Fruit fly (Drosophila melanogaster): ENCODE measurements around the gene CG8173.

Gene CG8173

DNA sequence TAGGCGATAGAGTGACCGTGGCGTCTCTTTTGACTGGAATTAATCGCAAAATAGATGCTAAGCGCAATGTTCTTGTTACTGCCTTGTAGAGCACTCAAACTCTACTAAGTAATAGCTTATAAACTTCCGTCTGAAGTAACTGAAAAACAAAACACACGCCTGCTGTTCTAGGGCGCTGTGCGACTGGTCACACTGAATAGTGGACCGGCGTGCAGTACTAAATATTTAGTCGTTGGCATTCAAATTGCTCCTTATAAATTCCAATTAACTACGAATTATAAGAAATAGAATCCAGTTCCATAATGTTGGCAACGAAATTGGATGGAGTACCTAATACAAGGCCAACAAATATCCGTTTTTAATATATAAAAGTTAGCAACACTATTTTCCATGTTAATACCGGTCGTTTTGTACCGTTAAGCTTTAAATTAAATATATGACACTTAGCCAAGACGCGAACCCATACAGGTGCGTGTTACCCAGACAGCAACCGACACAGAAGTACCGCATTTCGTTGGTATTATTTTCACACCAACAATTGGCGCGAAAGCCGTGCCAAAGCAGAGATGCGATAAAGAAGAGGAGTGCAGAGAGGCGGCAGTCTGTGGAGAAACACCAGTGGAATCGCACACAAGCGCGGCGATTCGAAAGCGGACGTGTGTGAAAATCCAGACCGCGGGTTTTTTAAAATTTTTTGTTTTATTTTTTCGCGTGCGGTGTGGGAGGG lies at the start of gene CG8173, which contains the start of gene raskol:
TSS of gene CG8173 (minus strand) at position 108 of the 727 bp plus-strand sequence.
TSS of gene raskol (plus strand) at position 599 of the 727 bp plus-strand sequence.
- no peak for TF ChIP-seq noc (tag; optimal IDR thresholded peaks at IDR 0.05)

- no peak for TF ChIP-seq noc (tag; optimal IDR thresholded peaks at IDR 0.05)
Observed at dm6 chrX:17756845-17757244, 47.4 kb upstream of the CG8173 start.

DNA sequence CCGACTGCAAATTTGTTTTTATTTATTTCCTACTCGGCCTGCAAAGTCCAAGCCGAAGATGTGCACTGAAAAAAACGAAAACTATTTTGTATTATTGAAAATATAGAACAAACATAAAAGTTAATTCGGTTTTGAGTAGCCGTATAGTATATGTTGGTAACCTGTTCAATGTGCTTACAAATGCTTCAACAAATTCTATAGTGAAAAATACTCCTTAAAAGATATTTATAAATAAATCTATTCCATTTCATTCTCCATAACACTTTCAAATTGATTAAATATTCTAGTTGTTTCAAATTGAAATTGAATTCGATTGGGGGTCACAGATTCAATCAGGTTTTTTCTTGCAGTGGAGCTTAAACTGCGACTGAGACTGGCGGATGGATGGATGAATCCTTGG lies 45.7 kb upstream of the CG8173 start:
- TF ChIP-seq noc (tag; optimal IDR thresholded peaks at IDR 0.05) = no peak

- TF ChIP-seq noc (tag; optimal IDR thresholded peaks at IDR 0.05) = no peak
Observed at dm6 chrX:17751658-17752057, 42.2 kb upstream of the CG8173 start.

DNA sequence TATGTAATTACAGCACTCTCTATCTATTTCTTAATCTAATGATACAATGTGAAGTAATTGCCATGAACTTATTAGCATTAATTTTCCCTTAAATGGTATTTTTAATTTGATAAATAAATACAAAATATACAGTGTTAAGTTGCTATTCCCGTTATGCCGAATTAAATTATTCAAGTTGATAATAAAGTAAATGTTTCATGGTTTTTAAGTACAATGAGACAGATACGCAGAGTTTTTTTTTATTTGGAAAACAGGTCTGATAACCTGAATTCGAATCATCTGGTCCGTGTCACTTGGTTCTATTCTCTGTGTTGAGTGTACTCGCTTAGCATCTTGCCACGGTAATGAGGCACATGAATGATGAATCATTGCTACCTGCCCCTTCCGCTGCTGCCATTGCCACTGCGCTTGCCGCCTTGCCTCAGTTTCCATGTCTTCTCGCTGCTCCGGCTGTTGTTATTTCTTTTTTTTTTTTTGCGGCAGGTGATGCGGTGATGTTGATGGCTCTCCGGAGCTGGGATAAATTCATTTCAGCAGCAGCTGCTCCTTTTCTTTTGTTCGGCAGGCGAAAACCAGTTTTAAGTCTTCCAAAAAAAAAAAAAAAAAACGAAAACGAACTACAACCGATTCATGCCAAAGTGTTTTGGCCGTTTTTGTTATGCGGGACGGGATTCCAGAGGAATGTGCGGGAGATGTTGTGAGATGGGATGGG lies 36.4 kb upstream of the CG8173 start:
- no peak for TF ChIP-seq noc (tag; optimal IDR thresholded peaks at IDR 0.05)

dm6 chrX:17743598-17743997 lies 34.1 kb upstream of the CG8173 start:
- no peak for TF ChIP-seq noc (tag; optimal IDR thresholded peaks at IDR 0.05)

dm6 chrX:17742592-17743364 lies 33.3 kb upstream of the CG8173 start:
- TF ChIP-seq noc (tag; optimal IDR thresholded peaks at IDR 0.05) = no peak

dm6 chrX:17741864-17742297 lies 32.4 kb upstream of the CG8173 start:
- TF ChIP-seq noc (tag; optimal IDR thresholded peaks at IDR 0.05) = no peak

dm6 chrX:17741019-17741863 lies 31.8 kb upstream of the CG8173 start:
- TF ChIP-seq noc (tag; optimal IDR thresholded peaks at IDR 0.05) = no peak

- TF ChIP-seq noc (tag; optimal IDR thresholded peaks at IDR 0.05) = no peak
Observed at dm6 chrX:17739974-17740373, 30.5 kb upstream of the CG8173 start.

DNA sequence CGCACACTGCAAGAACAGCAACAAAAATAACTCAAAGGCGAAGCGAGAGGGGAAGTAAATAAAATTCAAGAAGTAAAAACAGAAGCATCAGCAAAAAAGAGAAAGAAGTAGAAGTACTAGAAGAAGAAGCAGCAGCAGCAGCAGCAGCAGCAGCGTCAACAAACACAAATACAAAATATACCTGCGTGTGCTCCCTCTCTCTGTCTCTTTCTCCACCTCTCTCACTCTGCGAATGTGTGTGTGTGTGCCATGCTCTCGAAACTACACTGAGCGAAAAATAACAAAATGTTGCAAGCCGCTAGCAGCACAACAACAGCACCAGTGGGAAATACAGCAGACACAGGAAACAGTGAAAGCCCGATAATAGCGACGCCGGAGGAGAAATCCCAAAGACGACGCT lies 29.5 kb upstream of the CG8173 start:
- TF ChIP-seq noc (tag; optimal IDR thresholded peaks at IDR 0.05) = no peak

DNA sequence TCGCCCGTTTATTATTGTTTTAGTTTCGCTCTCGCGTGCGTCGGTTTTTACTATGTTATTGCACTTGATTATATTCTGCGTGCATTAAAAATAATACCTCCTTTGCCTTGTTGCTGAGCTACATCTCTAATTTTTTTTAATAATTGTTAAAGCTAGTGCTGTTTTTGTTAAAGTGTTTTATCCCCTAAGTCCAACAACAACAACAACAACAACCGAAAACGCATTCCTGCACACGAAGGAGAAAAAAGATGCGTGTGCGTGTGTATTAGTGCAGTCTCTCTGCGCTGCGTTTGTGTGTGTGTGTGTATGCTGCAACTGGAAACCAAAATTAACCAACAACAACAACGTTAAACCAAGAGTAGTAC lies 29.0 kb upstream of the CG8173 start:
- TF ChIP-seq noc (tag; optimal IDR thresholded peaks at IDR 0.05) = no peak

DNA sequence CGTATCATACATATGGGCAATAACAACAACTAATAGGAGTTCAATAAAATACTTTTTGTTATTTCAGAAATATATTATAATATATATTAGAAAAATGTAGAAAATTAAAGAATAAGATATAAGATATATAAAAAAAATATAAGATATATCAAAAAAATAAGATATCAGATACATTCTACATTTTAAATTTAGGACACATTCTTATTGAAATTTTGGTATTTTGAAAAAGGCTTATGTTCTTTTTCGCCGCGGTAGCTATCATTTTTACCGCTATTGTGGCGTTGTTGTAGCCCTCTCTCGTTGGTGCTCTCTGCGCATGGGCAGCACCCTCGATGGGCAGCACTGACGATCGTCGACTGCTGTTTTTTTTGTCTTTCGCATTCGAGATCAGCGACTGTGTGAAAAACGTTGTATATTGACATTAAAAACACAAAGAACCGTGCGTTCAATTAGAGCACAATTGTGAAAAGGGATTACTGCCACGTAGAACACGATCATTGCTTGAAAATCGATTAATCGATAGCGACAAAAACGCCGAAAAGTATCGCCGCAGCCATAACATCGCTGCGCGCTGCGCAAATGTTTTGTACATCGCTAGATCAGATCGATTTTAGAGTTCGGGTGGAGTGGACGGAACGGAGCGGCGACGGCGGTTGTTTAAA lies 28.5 kb upstream of the CG8173 start:
- no peak for TF ChIP-seq noc (tag; optimal IDR thresholded peaks at IDR 0.05)

DNA sequence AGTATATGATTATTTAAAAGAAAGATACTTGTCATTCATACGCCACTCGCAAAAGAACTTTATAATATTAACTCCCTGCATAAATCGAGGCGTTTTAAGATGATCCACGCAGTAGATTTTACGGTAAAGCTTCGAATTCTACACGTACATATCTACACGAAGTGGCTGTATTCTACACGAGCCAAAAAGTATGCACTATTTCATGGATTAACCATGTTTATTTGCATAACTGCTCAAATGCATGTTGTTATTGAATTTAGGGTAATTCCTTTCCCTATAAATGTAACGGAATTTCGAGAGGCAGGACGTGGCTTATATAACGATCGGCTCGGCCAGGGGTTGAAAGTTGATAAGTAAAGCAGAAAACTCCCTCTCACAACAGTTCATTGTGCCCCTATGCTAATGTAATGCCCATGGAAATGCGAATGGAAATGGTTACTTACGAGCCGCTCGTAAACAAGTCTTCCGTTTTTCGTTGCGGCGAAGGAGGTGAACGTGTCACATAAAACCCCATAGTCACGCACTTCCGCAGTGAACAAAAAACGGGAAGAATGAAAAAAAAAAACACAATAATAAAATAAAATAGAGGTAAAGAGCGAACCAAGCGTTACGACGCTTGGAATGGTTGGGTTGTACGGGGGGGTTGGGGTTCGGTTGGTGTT lies 27.7 kb upstream of the CG8173 start:
- no peak for TF ChIP-seq noc (tag; optimal IDR thresholded peaks at IDR 0.05)
